Fruit fly (Drosophila melanogaster) whole organism, embryonic: ENCODE measurements around the gene RluA-1.

ENCODE experiments used
- Bdp1 ChIP-seq: fragments of 200-800 bp; sonication (Bioruptor generic); optimal IDR thresholded peaks from 3 replicates; lab custom pipeline; 2016; ENCODE audit warnings: missing biosample characterization, missing genetic modification characterization
- BtbVII ChIP-seq: fragments of 200-800 bp; sonication (Bioruptor generic); optimal IDR thresholded peaks from 3 replicates; lab custom pipeline; 2017; ENCODE audit warnings: missing biosample characterization, mild to moderate bottlenecking, missing genetic modification characterization
- Bteb2 ChIP-seq: fragments of 200-800 bp; sonication (Bioruptor generic); optimal IDR thresholded peaks from 2 replicates; lab custom pipeline; 2016; ENCODE audit warnings: missing biosample characterization, missing genetic modification characterization
- C15 ChIP-seq: fragments of 200-800 bp; sonication (Bioruptor generic); IDR thresholded peaks from 3 replicates; pipeline ENCODE4 v1.3.6; 2022; ENCODE audit warnings: missing biosample characterization, missing genetic modification characterization
- CG10979 ChIP-seq: fragments of 200-800 bp; sonication (Bioruptor generic); optimal IDR thresholded peaks from 2 replicates; lab custom pipeline; 2018; ENCODE audit warnings: missing biosample characterization, mild to moderate bottlenecking, missing genetic modification characterization, moderate library complexity
- CG11456 ChIP-seq: fragments of 200-800 bp; sonication (Bioruptor generic); IDR thresholded peaks from 3 replicates; pipeline ENCODE4 v1.3.6; 2022; ENCODE audit warnings: missing biosample characterization, missing genetic modification characterization
- CG14710 ChIP-seq: fragments of 200-800 bp; sonication (Bioruptor generic); optimal IDR thresholded peaks from 3 replicates; lab custom pipeline; 2019; ENCODE audit warnings: missing biosample characterization, mild to moderate bottlenecking, missing genetic modification characterization, moderate library complexity
- CG14860 ChIP-seq: fragments of 200-800 bp; sonication (Bioruptor generic); IDR thresholded peaks from 3 replicates; pipeline ENCODE4 v1.3.6; 2022; ENCODE audit warnings: missing biosample characterization, missing genetic modification characterization; ENCODE audit not compliant: partially characterized antibody
- CG1602 ChIP-seq: fragments of 200-800 bp; sonication (Bioruptor generic); optimal IDR thresholded peaks from 3 replicates; lab custom pipeline; 2016; ENCODE audit warnings: missing biosample characterization, missing genetic modification characterization
- CG16815 ChIP-seq: fragments of 200-800 bp; sonication (Bioruptor generic); optimal IDR thresholded peaks from 3 replicates; lab custom pipeline; 2017; ENCODE audit warnings: missing biosample characterization, mild to moderate bottlenecking, missing genetic modification characterization
- CG17802 ChIP-seq: fragments of 200-800 bp; sonication (Bioruptor generic); optimal IDR thresholded peaks from 2 replicates; lab custom pipeline; 2018; ENCODE audit warnings: missing biosample characterization, mild to moderate bottlenecking, missing genetic modification characterization, moderate library complexity
- CG18011 ChIP-seq: fragments of 200-800 bp; sonication (Bioruptor generic); optimal IDR thresholded peaks from 2 replicates; lab custom pipeline; 2017; ENCODE audit warnings: missing biosample characterization, missing genetic modification characterization, mild to moderate bottlenecking, moderate library complexity, missing genotype
- CG2199 ChIP-seq: fragments of 200-800 bp; sonication (Bioruptor generic); IDR thresholded peaks from 3 replicates; pipeline ENCODE4 v1.3.6; 2022; ENCODE audit warnings: missing biosample characterization, missing genetic modification characterization
- CG2712 ChIP-seq: fragments of 200-800 bp; optimal IDR thresholded peaks from 3 replicates; lab custom pipeline; 2019; ENCODE audit warnings: missing biosample characterization, mild to moderate bottlenecking, missing genetic modification characterization, moderate library complexity
- CG2875 ChIP-seq: fragments of 200-800 bp; sonication (Bioruptor generic); optimal IDR thresholded peaks from 2 replicates; lab custom pipeline; 2017; ENCODE audit warnings: missing biosample characterization, mild to moderate bottlenecking, missing genetic modification characterization, missing genetic modification reagents
- CG3065 ChIP-seq: fragments of 200-800 bp; sonication (Bioruptor generic); optimal IDR thresholded peaks from 2 replicates; lab custom pipeline; 2016; ENCODE audit warnings: missing biosample characterization, missing genetic modification characterization
- CG33557 ChIP-seq: fragments of 200-800 bp; sonication (Bioruptor generic); optimal IDR thresholded peaks from 2 replicates; lab custom pipeline; 2019; ENCODE audit warnings: missing biosample characterization, mild to moderate bottlenecking, missing genetic modification characterization, moderate library complexity
- CG34224 ChIP-seq: fragments of 200-800 bp; sonication (Bioruptor generic); IDR thresholded peaks from 3 replicates; pipeline ENCODE4 v1.3.6; 2022; ENCODE audit warnings: missing biosample characterization, missing genetic modification characterization; ENCODE audit not compliant: partially characterized antibody
- CG4282 ChIP-seq: fragments of 200-800 bp; sonication (Bioruptor generic); optimal IDR thresholded peaks from 2 replicates; lab custom pipeline; 2016; ENCODE audit warnings: missing biosample characterization, missing genetic modification characterization
- CG4617 ChIP-seq: fragments of 200-800 bp; sonication (Bioruptor generic); optimal IDR thresholded peaks from 3 replicates; lab custom pipeline; 2016; ENCODE audit warnings: missing biosample characterization, missing genetic modification characterization, borderline replicate concordance
- CG6654 ChIP-seq: fragments of 200-800 bp; sonication (Bioruptor generic); optimal IDR thresholded peaks from 2 replicates; lab custom pipeline; 2017; ENCODE audit warnings: missing biosample characterization, mild to moderate bottlenecking, missing genetic modification characterization
- CG6813 ChIP-seq: fragments of 200-800 bp; sonication (Bioruptor generic); optimal IDR thresholded peaks from 2 replicates; lab custom pipeline; 2017; ENCODE audit warnings: missing biosample characterization, missing genetic modification characterization, mild to moderate bottlenecking, moderate library complexity, missing genetic modification reagents
- CG9215 ChIP-seq: fragments of 200-800 bp; sonication (Bioruptor generic); IDR thresholded peaks from 2 replicates; pipeline ENCODE4 v1.3.6; 2022; ENCODE audit warnings: missing biosample characterization, missing genetic modification characterization
- CG9797 ChIP-seq: fragments of 200-800 bp; sonication (Bioruptor generic); optimal IDR thresholded peaks from 3 replicates; lab custom pipeline; 2018; ENCODE audit warnings: missing biosample characterization, mild to moderate bottlenecking, missing genetic modification characterization
- CG9932 ChIP-seq: fragments of 200-800 bp; sonication (Bioruptor generic); IDR thresholded peaks from 2 replicates; pipeline ENCODE4 v1.3.6; 2022; ENCODE audit warnings: missing biosample characterization, missing genetic modification characterization
- CkIIα-i1 ChIP-seq: fragments of 200-800 bp; sonication (Bioruptor generic); IDR thresholded peaks from 2 replicates; pipeline ENCODE4 v1.3.6; 2022; ENCODE audit warnings: missing biosample characterization, missing genetic modification characterization
- D19B ChIP-seq: fragments of 200-800 bp; sonication (Bioruptor generic); optimal IDR thresholded peaks from 2 replicates; lab custom pipeline; 2017; ENCODE audit warnings: missing biosample characterization, mild to moderate bottlenecking, missing genetic modification characterization
- Hr51 ChIP-seq, 2 experiments: fragments of 200-800 bp; sonication (Bioruptor generic); optimal IDR thresholded peaks; 2 replicates in 1 of 2; 3 replicates in 1 of 2; lab custom pipeline; 2016 to 2018; ENCODE audit warnings: missing biosample characterization in 2 of 2, missing genetic modification characterization in 2 of 2, mild to moderate bottlenecking in 1 of 2, moderate library complexity in 1 of 2
- Max ChIP-seq: fragments of 200-800 bp; sonication (Bioruptor generic); optimal IDR thresholded peaks from 2 replicates; lab custom pipeline; 2016; ENCODE audit warnings: missing biosample characterization, mild to moderate bottlenecking, missing genetic modification characterization
- Optix ChIP-seq: fragments of 200-800 bp; sonication (Bioruptor generic); IDR thresholded peaks from 3 replicates; pipeline ENCODE4 v1.3.6; 2022; ENCODE audit warnings: missing biosample characterization, missing genetic modification characterization
- Side ChIP-seq: fragments of 200-800 bp; sonication (Bioruptor generic); optimal IDR thresholded peaks from 2 replicates; lab custom pipeline; 2016; ENCODE audit warnings: missing biosample characterization, missing genetic modification characterization
- Sin3A ChIP-seq: fragments of >200 bp; optimal IDR thresholded peaks from 2 replicates; lab custom pipeline; 2018
- Ssrp ChIP-seq: fragments of 200-800 bp; sonication (Bioruptor generic); optimal IDR thresholded peaks from 2 replicates; lab custom pipeline; 2018; ENCODE audit warnings: missing biosample characterization, mild to moderate bottlenecking, missing genetic modification characterization, moderate library complexity
- Usf ChIP-seq: fragments of 200-800 bp; sonication (Bioruptor generic); optimal IDR thresholded peaks from 2 replicates; lab custom pipeline; 2017; ENCODE audit warnings: missing genotype, missing biosample characterization, missing genetic modification characterization
- aop ChIP-seq: fragments of 200-800 bp; sonication (Bioruptor generic); IDR thresholded peaks from 2 replicates; pipeline ENCODE4 v1.3.6; 2022; ENCODE audit warnings: missing biosample characterization, missing genetic modification characterization
- ap ChIP-seq: fragments of 200-800 bp; sonication (Bioruptor generic); IDR thresholded peaks from 2 replicates; pipeline ENCODE4 v1.3.6; 2022; ENCODE audit warnings: missing biosample characterization, missing genetic modification characterization
- ci ChIP-seq: fragments of 200-800 bp; sonication (Bioruptor generic); IDR thresholded peaks from 3 replicates; pipeline ENCODE4 v1.3.6; 2022; ENCODE audit warnings: missing biosample characterization, missing genetic modification characterization
- dimm ChIP-seq: fragments of 200-800 bp; sonication (Bioruptor generic); IDR thresholded peaks from 2 replicates; pipeline ENCODE4 v1.3.6; 2022; ENCODE audit warnings: missing biosample characterization, missing genetic modification characterization
- hkb ChIP-seq, 2 experiments: fragments of 200-800 bp in 1 of 2; fragments of >200 bp in 1 of 2; sonication (Bioruptor generic) in 1 of 2; IDR thresholded peaks in 1 of 2; optimal IDR thresholded peaks in 1 of 2; 2 replicates each; pipeline versions ENCODE4 v1.3.6 to Lab custom; 2017 to 2022; ENCODE audit warnings: missing biosample characterization in 1 of 2, missing genetic modification characterization in 1 of 2
- lbe ChIP-seq: fragments of 200-800 bp; sonication (Bioruptor generic); optimal IDR thresholded peaks from 2 replicates; lab custom pipeline; 2016; ENCODE audit warnings: missing biosample characterization, mild to moderate bottlenecking, missing genetic modification characterization
- lov ChIP-seq, 2 experiments: fragments of 200-800 bp in 1 of 2; fragments of >200 bp in 1 of 2; sonication (Bioruptor generic) in 1 of 2; IDR thresholded peaks in 1 of 2; optimal IDR thresholded peaks in 1 of 2; 2 replicates in 1 of 2; 3 replicates in 1 of 2; pipeline versions ENCODE4 v1.3.6 to Lab custom; 2017 to 2022; ENCODE audit warnings: missing biosample characterization in 1 of 2, missing genetic modification characterization in 1 of 2
- nmo ChIP-seq: fragments of 200-800 bp; sonication (Bioruptor generic); optimal IDR thresholded peaks from 2 replicates; lab custom pipeline; 2018; ENCODE audit warnings: missing biosample characterization, mild to moderate bottlenecking, missing genetic modification characterization, moderate library complexity
- nom ChIP-seq: fragments of 200-800 bp; sonication (Bioruptor generic); optimal IDR thresholded peaks from 2 replicates; lab custom pipeline; 2017; ENCODE audit warnings: missing biosample characterization, missing genetic modification characterization, mild to moderate bottlenecking, moderate library complexity, missing genetic modification reagents
- psq ChIP-seq: fragments of 200-800 bp; sonication (Bioruptor generic); optimal IDR thresholded peaks from 2 replicates; lab custom pipeline; 2017; ENCODE audit warnings: missing biosample characterization, missing genetic modification characterization
- repo ChIP-seq: fragments of 200-800 bp; sonication (Bioruptor generic); optimal IDR thresholded peaks from 2 replicates; lab custom pipeline; 2016; ENCODE audit warnings: missing biosample characterization, missing genetic modification characterization
- tna ChIP-seq: fragments of 200-800 bp; sonication (Bioruptor generic); IDR thresholded peaks from 2 replicates; pipeline ENCODE4 v1.3.6; 2022; ENCODE audit warnings: missing biosample characterization, missing genetic modification characterization; ENCODE audit not compliant: partially characterized antibody
- z ChIP-seq: fragments of 200-800 bp; sonication (Bioruptor generic); IDR thresholded peaks from 3 replicates; pipeline ENCODE4 v1.3.6; 2022; ENCODE audit warnings: missing biosample characterization, missing genetic modification characterization
- zf30C ChIP-seq: fragments of 200-800 bp; sonication (Bioruptor generic); optimal IDR thresholded peaks from 3 replicates; lab custom pipeline; 2018; ENCODE audit warnings: missing biosample characterization, mild to moderate bottlenecking, missing genetic modification characterization

RluA-1 gene

dm6 chr2L:10430802-10431476 is 43.2 kb downstream of the RluA-1 start, which contains the start of the genes Bug22 and TfIIB (continued):
- TF ChIP-seq tna (GFP tag; lab: Robert Waterston, UW), result no peak
- TF ChIP-seq ap (GFP tag; lab: Robert Waterston, UW), result no peak
- TF ChIP-seq CG34224, result 0 out of 3 replicates have a peak, but pooled peaks have one; percentile 8
- no peak for TF ChIP-seq zf30C (GFP tag; lab: Kevin White, UChicago)
- no peak for TF ChIP-seq CG9215
- peak; percentile 58 for TF ChIP-seq Ssrp (tag; lab: Kevin White, UChicago)
- TF ChIP-seq CG6813, result no peak
- no peak for TF ChIP-seq CG2199
- TF ChIP-seq Side (GFP tag; lab: Kevin White, UChicago), result peak; percentile 37
- peak; percentile 27 for TF ChIP-seq Bdp1 (GFP tag; lab: Kevin White, UChicago)
- TF ChIP-seq Sin3A (lab: Kevin White, UChicago), result peak; percentile 9
- TF ChIP-seq hkb (optimal IDR thresholded peaks at IDR 0.05; lab: Kevin White, UChicago), result no peak
- TF ChIP-seq hkb (GFP tag; IDR thresholded peaks at IDR 0.05; lab: Robert Waterston, UW), result peak; percentile 75
- peak; percentile 56 for TF ChIP-seq BtbVII
- TF ChIP-seq CG2875 (GFP tag; lab: Kevin White, UChicago), result no peak
- TF ChIP-seq Optix (GFP tag; lab: Robert Waterston, UW), result peak; percentile 60; the same call in 1 of the 3 replicates
- TF ChIP-seq CG2712 (tag; lab: Kevin White, UChicago), result peak; percentile 77
- TF ChIP-seq CG14860 (GFP tag; lab: Robert Waterston, UW), result 0 out of 3 replicates have a peak, but pooled peaks have one; percentile 49
- peak; percentile 75 to 76 for TF ChIP-seq Hr51 (GFP tag; optimal IDR thresholded peaks at IDR 0.05; lab: Kevin White, UChicago)
- TF ChIP-seq dimm, result no peak
- peak; percentile 27 for TF ChIP-seq CG4617 (GFP tag; lab: Kevin White, UChicago)
- peak; percentile 31 for TF ChIP-seq lbe
- TF ChIP-seq CG33557, result peak; percentile 26
- peak; percentile 46 for TF ChIP-seq Bteb2 (GFP tag; lab: Kevin White, UChicago)
- peak; percentile 77 for TF ChIP-seq nmo (GFP tag; lab: Kevin White, UChicago)
- TF ChIP-seq CG16815 (GFP tag; lab: Kevin White, UChicago), result no peak
- no peak for TF ChIP-seq repo (GFP tag; lab: Kevin White, UChicago)
- TF ChIP-seq CG9932 (GFP tag; lab: Robert Waterston, UW), result peak; percentile 80
- TF ChIP-seq z (GFP tag; lab: Robert Waterston, UW), result no peak
- peak; percentile 12 for TF ChIP-seq CG3065 (GFP tag; lab: Kevin White, UChicago)
- TF ChIP-seq CG14710, result peak; percentile 79
- TF ChIP-seq nom (GFP tag; lab: Kevin White, UChicago), result peak; percentile 62
- no peak for TF ChIP-seq lov (optimal IDR thresholded peaks at IDR 0.05; lab: Kevin White, UChicago)
- no peak for TF ChIP-seq lov (GFP tag; IDR thresholded peaks at IDR 0.05; lab: Robert Waterston, UW)
- peak; percentile 26 for TF ChIP-seq CG4282 (GFP tag; lab: Kevin White, UChicago)
- TF ChIP-seq CG9797, result peak; percentile 32
- TF ChIP-seq CG17802 (tag; lab: Kevin White, UChicago), result peak; percentile 84
- peak; percentile 61 for TF ChIP-seq CG18011 (GFP tag; lab: Kevin White, UChicago)
- peak; percentile 42 for TF ChIP-seq CG10979 (tag; lab: Kevin White, UChicago)
- TF ChIP-seq CG1602 (GFP tag; lab: Kevin White, UChicago), result peak; percentile 71
- TF ChIP-seq Max (GFP tag; lab: Kevin White, UChicago), result peak; percentile 85
- TF ChIP-seq psq (GFP tag; lab: Kevin White, UChicago), result peak; percentile 39
- TF ChIP-seq CG11456 (GFP tag; lab: Robert Waterston, UW), result peak; percentile 90
- no peak for TF ChIP-seq D19B (GFP tag; lab: Kevin White, UChicago)
- TF ChIP-seq Usf (GFP tag; lab: Kevin White, UChicago), result no peak
- no peak for TF ChIP-seq C15
- no peak for TF ChIP-seq aop (GFP tag; lab: Robert Waterston, UW)
- peak; percentile 88 for TF ChIP-seq ci (GFP tag; lab: Robert Waterston, UW)
- no peak for TF ChIP-seq CG6654 (GFP tag; lab: Kevin White, UChicago)
- TF ChIP-seq CkIIα-i1, result no peak
